Worm (Caenorhabditis elegans) whole organism, mixed stage, embryonic: ENCODE measurements around the gene basl-1.

Experiments
- M03D4.4 ChIP-seq: sonication (generic microtip); optimal IDR thresholded peaks from 2 replicates; lab custom pipeline; 2017; ENCODE audit warnings: mild to moderate bottlenecking, missing genetic modification characterization, missing compliant biosample characterization
- bed-3 ChIP-seq: fragments of 200-800 bp; sonication (Bioruptor generic); optimal IDR thresholded peaks from 3 replicates; lab custom pipeline; 2018; ENCODE audit warnings: mild to moderate bottlenecking, missing genetic modification characterization, moderate library complexity, missing compliant biosample characterization
- blmp-1 ChIP-seq: fragments of 150-350 bp; optimal IDR thresholded peaks from 2 replicates; lab custom pipeline; 2014; ENCODE audit warnings: missing biosample characterization, missing genetic modification characterization
- ceh-39 ChIP-seq: fragments of 150-350 bp; optimal IDR thresholded peaks from 2 replicates; lab custom pipeline; 2014; ENCODE audit warnings: missing biosample characterization, missing genetic modification characterization
- ceh-43 ChIP-seq: fragments of 200-800 bp; sonication (Bioruptor generic); optimal IDR thresholded peaks from 2 replicates; lab custom pipeline; 2018; ENCODE audit warnings: mild to moderate bottlenecking, missing genetic modification characterization, moderate library complexity, missing compliant biosample characterization
- ceh-83 ChIP-seq: fragments of 200-800 bp; sonication (Bioruptor generic); optimal IDR thresholded peaks from 2 replicates; lab custom pipeline; 2018; ENCODE audit warnings: mild to moderate bottlenecking, missing genetic modification characterization, missing compliant biosample characterization
- ces-1 ChIP-seq: fragments of 150-350 bp; optimal IDR thresholded peaks from 2 replicates; lab custom pipeline; 2014; ENCODE audit warnings: missing biosample characterization, missing genetic modification reagents, missing genetic modification characterization
- cnd-1 ChIP-seq: fragments of 200-800 bp; sonication (Bioruptor generic); optimal IDR thresholded peaks from 2 replicates; lab custom pipeline; 2018; ENCODE audit warnings: mild to moderate bottlenecking, missing genetic modification characterization, missing compliant biosample characterization
- drap-1 ChIP-seq: fragments of 200-800 bp; sonication (Bioruptor generic); optimal IDR thresholded peaks from 3 replicates; lab custom pipeline; 2018; ENCODE audit warnings: mild to moderate bottlenecking, missing genetic modification characterization, missing compliant biosample characterization
- elt-1 ChIP-seq: sonication (generic microtip); optimal IDR thresholded peaks from 2 replicates; lab custom pipeline; 2017; ENCODE audit warnings: missing genetic modification characterization, mild to moderate bottlenecking, missing compliant biosample characterization, antibody characterized with exemption, moderate library complexity, borderline replicate concordance; ENCODE audit not compliant: insufficient read depth
- elt-3 ChIP-seq: fragments of 150-350 bp; optimal IDR thresholded peaks from 2 replicates; lab custom pipeline; 2014; ENCODE audit warnings: missing biosample characterization, missing genetic modification characterization
- flh-1 ChIP-seq: fragments of 200-800 bp; sonication (Bioruptor generic); optimal IDR thresholded peaks from 2 replicates; lab custom pipeline; 2018; ENCODE audit warnings: mild to moderate bottlenecking, missing genetic modification characterization, moderate library complexity, missing compliant biosample characterization
- ham-2 ChIP-seq: fragments of 200-800 bp; sonication (Bioruptor generic); optimal IDR thresholded peaks from 2 replicates; lab custom pipeline; 2018; ENCODE audit warnings: mild to moderate bottlenecking, missing genetic modification characterization, missing compliant biosample characterization
- hlh-1 ChIP-seq: fragments of 150-350 bp; optimal IDR thresholded peaks from 2 replicates; lab custom pipeline; 2014; ENCODE audit warnings: missing biosample characterization, missing genetic modification reagents, missing genetic modification characterization
- lin-13 ChIP-seq: fragments of 150-350 bp; optimal IDR thresholded peaks from 2 replicates; lab custom pipeline; 2014; ENCODE audit warnings: missing biosample characterization, missing genetic modification characterization
- lin-32 ChIP-seq: fragments of 200-800 bp; sonication (Bioruptor generic); optimal IDR thresholded peaks from 2 replicates; lab custom pipeline; 2018; ENCODE audit warnings: mild to moderate bottlenecking, missing genetic modification characterization, missing compliant biosample characterization
- lsy-2 ChIP-seq: fragments of 150-350 bp; optimal IDR thresholded peaks from 2 replicates; lab custom pipeline; 2014; ENCODE audit warnings: missing biosample characterization, missing genetic modification characterization
- mls-2 ChIP-seq: sonication (generic microtip); optimal IDR thresholded peaks from 2 replicates; lab custom pipeline; 2016; ENCODE audit warnings: mild to moderate bottlenecking, missing genetic modification characterization, moderate library complexity, missing compliant biosample characterization
- nhr-12 ChIP-seq: fragments of 150-350 bp; optimal IDR thresholded peaks from 2 replicates; lab custom pipeline; 2014; ENCODE audit warnings: missing biosample characterization, missing genetic modification characterization
- nhr-2 ChIP-seq: fragments of 150-350 bp; optimal IDR thresholded peaks from 2 replicates; lab custom pipeline; 2014; ENCODE audit warnings: missing biosample characterization, missing genetic modification characterization
- nhr-237 ChIP-seq: fragments of 150-350 bp; optimal IDR thresholded peaks from 2 replicates; lab custom pipeline; 2014; ENCODE audit warnings: missing biosample characterization, missing genetic modification characterization
- nhr-28 ChIP-seq: fragments of 150-350 bp; optimal IDR thresholded peaks from 2 replicates; lab custom pipeline; 2014; ENCODE audit warnings: missing biosample characterization, missing genetic modification characterization
- nhr-76 ChIP-seq: sonication (generic microtip); optimal IDR thresholded peaks from 2 replicates; lab custom pipeline; 2017; ENCODE audit warnings: missing biosample characterization, missing genetic modification characterization
- pha-4 ChIP-seq: fragments of 150-350 bp; optimal IDR thresholded peaks from 2 replicates; lab custom pipeline; 2018; ENCODE audit warnings: missing biosample characterization, missing genetic modification reagents, missing genetic modification characterization
- sem-2 ChIP-seq: fragments of 200-800 bp; sonication (Bioruptor generic); optimal IDR thresholded peaks from 2 replicates; lab custom pipeline; 2018; ENCODE audit warnings: mild to moderate bottlenecking, missing genetic modification characterization, missing compliant biosample characterization
- snpc-4 ChIP-seq: fragments of 150-350 bp; optimal IDR thresholded peaks from 2 replicates; lab custom pipeline; 2014; ENCODE audit warnings: missing biosample characterization, missing genetic modification characterization
- sptf-1 ChIP-seq: sonication (generic microtip); optimal IDR thresholded peaks from 2 replicates; lab custom pipeline; 2017; ENCODE audit warnings: mild to moderate bottlenecking, missing genetic modification characterization, moderate library complexity, missing compliant biosample characterization
- tbx-8 ChIP-seq: fragments of 200-800 bp; sonication (Bioruptor generic); optimal IDR thresholded peaks from 2 replicates; lab custom pipeline; 2018; ENCODE audit warnings: mild to moderate bottlenecking, missing genetic modification characterization, moderate library complexity, missing compliant biosample characterization
- unc-120 ChIP-seq: sonication (generic microtip); optimal IDR thresholded peaks from 2 replicates; lab custom pipeline; 2017; ENCODE audit warnings: missing genetic modification characterization, missing compliant biosample characterization; ENCODE audit not compliant: poor library complexity, severe bottlenecking
- unc-39 ChIP-seq: fragments of 150-350 bp; optimal IDR thresholded peaks from 2 replicates; lab custom pipeline; 2014; ENCODE audit warnings: missing biosample characterization, missing genetic modification characterization
- unc-62 ChIP-seq: fragments of 150-350 bp; optimal IDR thresholded peaks from 2 replicates; lab custom pipeline; 2014; ENCODE audit warnings: missing biosample characterization, missing genetic modification reagents, missing genetic modification characterization
- zip-8 ChIP-seq: fragments of 150-350 bp; optimal IDR thresholded peaks from 2 replicates; lab custom pipeline; 2014; ENCODE audit warnings: missing biosample characterization, missing genetic modification characterization

basl-1 gene

DNA sequence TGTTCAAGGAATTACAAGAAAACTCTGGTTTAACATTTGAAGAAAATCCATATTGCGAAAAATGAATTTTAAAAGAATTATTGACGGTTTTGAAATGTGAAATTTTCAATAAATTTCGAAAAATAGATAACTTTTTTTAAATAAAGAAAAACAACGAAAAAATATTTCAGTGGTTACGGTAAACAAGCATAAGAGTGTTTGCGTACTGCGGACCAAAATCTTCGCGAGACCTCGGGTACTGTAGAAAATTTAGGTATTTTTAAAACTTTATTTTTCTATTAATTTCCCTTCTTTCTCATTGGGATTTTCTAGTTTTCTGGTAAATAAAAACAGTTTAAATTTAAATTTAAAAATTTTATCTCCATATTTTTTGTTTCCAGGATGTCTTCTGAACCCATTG, 10.7 kb upstream of the basl-1 start, which contains the start of gene xnd-1:
xnd-1 (plus strand) TSS at position 381 of the 400 bp plus-strand sequence.
- TF ChIP-seq blmp-1 (tag; lab: Kevin White, UChicago) (no peak), nhr-237 (tag; lab: Kevin White, UChicago) (no peak), nhr-28 (tag; lab: Kevin White, UChicago) (no peak), sptf-1 (tag; lab: Kevin White, UChicago) (no peak), lsy-2 (no peak), ces-1 (GFP tag; lab: Kevin White, UChicago) (no peak), snpc-4 (tag; lab: Kevin White, UChicago) (no peak), ceh-43 (GFP tag; lab: Kevin White, UChicago) (no peak), lin-32 (GFP tag; lab: Kevin White, UChicago) (no peak), nhr-12 (no peak), tbx-8 (GFP tag; lab: Kevin White, UChicago) (no peak), unc-62 (GFP tag; lab: Kevin White, UChicago) (no peak), M03D4.4 (no peak), elt-3 (tag; lab: Kevin White, UChicago) (no peak), ceh-39 (no peak), ceh-83 (GFP tag; lab: Kevin White, UChicago) (no peak), unc-39 (tag; lab: Kevin White, UChicago) (no peak), cnd-1 (tag; lab: Kevin White, UChicago) (no peak)

DNA sequence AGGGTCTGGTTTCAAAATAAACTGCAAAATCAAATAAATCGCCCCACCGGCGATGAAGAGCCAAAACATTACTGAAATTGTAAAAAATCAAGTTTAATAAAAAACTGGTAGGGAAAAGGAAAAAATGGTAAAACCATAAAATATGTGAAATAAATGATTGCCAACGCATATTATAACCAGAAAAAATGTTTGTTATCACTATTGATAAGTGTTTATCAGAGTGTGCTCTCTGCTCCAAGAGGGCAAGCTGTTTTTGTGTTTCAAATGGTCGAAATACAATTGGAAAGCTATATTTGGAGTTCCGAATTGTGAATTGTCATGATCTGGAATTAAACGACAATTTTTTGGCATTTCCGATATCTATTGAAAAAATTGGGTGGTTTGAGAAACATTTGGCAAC, 4.5 kb upstream of the basl-1 start, which contains the start of gene C05D2.8:
C05D2.8 (minus strand) TSS at position 71 of the 400 bp plus-strand sequence.
- TF ChIP-seq nhr-2 (tag; lab: Kevin White, UChicago) = no peak
- no peak for TF ChIP-seq ham-2 (GFP tag; lab: Kevin White, UChicago)
- TF ChIP-seq elt-3 (tag; lab: Kevin White, UChicago) = no peak
- TF ChIP-seq nhr-12 = no peak
- no peak for TF ChIP-seq lsy-2
- TF ChIP-seq blmp-1 (tag; lab: Kevin White, UChicago) = no peak

DNA sequence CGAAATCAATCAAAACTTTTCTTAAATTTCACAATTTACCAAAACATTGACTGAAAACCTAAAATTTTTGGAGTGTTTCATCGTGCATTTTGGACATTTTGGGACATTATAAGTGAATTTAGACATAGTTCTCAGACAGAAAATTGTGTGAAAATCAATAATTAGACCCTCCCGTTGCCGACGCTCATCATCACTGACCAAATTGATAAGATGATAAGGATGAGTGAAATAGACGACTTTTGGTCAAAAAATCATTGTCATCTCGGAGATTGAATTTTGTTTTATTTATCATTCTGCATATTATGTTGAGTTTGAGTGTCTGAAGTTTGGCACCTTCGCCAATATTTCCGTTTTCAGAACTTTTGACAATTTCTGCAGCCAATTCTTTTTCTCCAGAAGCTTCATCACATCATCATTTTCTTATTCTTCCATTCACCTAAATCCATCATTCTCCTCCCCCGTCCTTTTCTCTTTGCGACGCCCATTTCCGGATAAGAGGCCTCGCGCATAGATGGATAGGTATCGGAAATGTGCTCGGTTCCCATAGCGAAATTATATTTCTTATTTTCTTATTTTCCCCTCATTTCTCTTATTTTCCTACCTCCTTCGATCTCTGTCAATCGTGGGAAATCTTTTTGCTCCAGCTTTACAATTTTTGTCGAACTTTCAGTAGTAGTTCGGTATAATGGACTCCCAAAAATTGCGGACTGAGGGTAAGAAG, 3.0 kb upstream of the basl-1 start, which contains the start of gene bas-1:
bas-1 (plus strand) TSS at position 671 of the 721 bp plus-strand sequence.
- TF ChIP-seq drap-1 (GFP tag; lab: Kevin White, UChicago) (no peak), lin-13 (no peak), unc-39 (tag; lab: Kevin White, UChicago) (no peak), ces-1 (GFP tag; lab: Kevin White, UChicago) (no peak), ceh-83 (GFP tag; lab: Kevin White, UChicago) (no peak)

DNA sequence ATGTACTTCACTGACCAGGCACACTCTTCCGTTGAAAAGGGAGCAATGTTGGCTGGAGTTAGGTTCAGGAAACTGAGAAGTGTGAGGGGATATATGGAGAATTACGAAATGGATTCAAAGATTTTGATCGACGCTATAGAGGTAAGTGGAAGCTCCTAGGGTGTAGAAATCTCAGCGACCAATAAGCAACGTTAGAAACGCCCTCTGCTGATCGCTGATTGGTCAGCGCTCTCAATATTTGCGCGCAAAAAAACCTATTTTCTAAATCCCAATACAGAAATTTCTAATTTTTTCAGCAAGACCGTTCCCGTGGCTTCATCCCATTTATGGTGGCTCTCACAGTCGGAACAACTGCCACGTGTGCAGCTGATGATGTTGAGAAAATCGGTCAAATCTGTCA, 927 bp downstream of the basl-1 start:
- no peak for TF ChIP-seq lin-32 (GFP tag; lab: Kevin White, UChicago)
- TF ChIP-seq lin-13 = no peak
- no peak for TF ChIP-seq nhr-76
- TF ChIP-seq sem-2 = no peak
- TF ChIP-seq pha-4 (tag; lab: Kevin White, UChicago) = no peak
- TF ChIP-seq unc-120 (tag; lab: Kevin White, UChicago) = no peak
- no peak for TF ChIP-seq unc-39 (tag; lab: Kevin White, UChicago)
- TF ChIP-seq zip-8 (tag; lab: Kevin White, UChicago) = no peak
- TF ChIP-seq flh-1 = no peak
- TF ChIP-seq mls-2 (tag; lab: Kevin White, UChicago) = no peak
- no peak for TF ChIP-seq blmp-1 (tag; lab: Kevin White, UChicago)
- no peak for TF ChIP-seq elt-1 (tag; lab: Kevin White, UChicago)
- TF ChIP-seq drap-1 (GFP tag; lab: Kevin White, UChicago) = no peak
- TF ChIP-seq unc-62 (GFP tag; lab: Kevin White, UChicago) = no peak
- TF ChIP-seq hlh-1 (tag; lab: Kevin White, UChicago) = no peak
- TF ChIP-seq nhr-28 (tag; lab: Kevin White, UChicago) = no peak

DNA sequence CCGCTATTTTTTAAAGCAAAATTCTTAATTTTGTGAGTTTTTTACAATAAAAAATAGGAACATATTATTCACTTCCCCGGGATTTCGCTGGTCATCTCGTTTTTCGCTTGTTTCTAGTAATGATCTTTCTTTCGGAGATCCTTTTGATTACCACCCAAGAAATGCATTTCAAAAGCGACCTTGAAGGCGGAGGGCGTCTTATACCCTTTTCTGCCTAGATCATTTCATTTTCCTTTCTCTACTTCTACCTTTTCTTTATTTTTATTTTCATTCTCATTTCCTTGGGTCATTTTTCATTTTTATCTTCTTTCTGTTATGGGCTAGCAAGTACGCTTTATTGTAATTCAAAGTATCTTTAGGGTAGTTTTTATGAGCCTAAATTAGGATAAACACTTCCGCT, 5.4 kb downstream of the basl-1 start:
- TF ChIP-seq ceh-83 (GFP tag; lab: Kevin White, UChicago) = no peak
- TF ChIP-seq ham-2 (GFP tag; lab: Kevin White, UChicago) = no peak
- TF ChIP-seq ces-1 (GFP tag; lab: Kevin White, UChicago) = no peak
- no peak for TF ChIP-seq elt-3 (tag; lab: Kevin White, UChicago)
- no peak for TF ChIP-seq lin-13
- no peak for TF ChIP-seq drap-1 (GFP tag; lab: Kevin White, UChicago)
- no peak for TF ChIP-seq unc-120 (tag; lab: Kevin White, UChicago)
- no peak for TF ChIP-seq bed-3 (GFP tag; lab: Kevin White, UChicago)
- TF ChIP-seq M03D4.4 = no peak
- TF ChIP-seq snpc-4 (tag; lab: Kevin White, UChicago) = no peak
- no peak for TF ChIP-seq sem-2
- no peak for TF ChIP-seq tbx-8 (GFP tag; lab: Kevin White, UChicago)
- TF ChIP-seq nhr-28 (tag; lab: Kevin White, UChicago) = no peak
- TF ChIP-seq nhr-76 = no peak
- TF ChIP-seq nhr-237 (tag; lab: Kevin White, UChicago) = no peak
- no peak for TF ChIP-seq elt-1 (tag; lab: Kevin White, UChicago)
- TF ChIP-seq lsy-2 = no peak
- TF ChIP-seq pha-4 (tag; lab: Kevin White, UChicago) = no peak
- no peak for TF ChIP-seq ceh-43 (GFP tag; lab: Kevin White, UChicago)
- no peak for TF ChIP-seq flh-1
